Worm (Caenorhabditis elegans) whole organism, early embryonic: ENCODE results near the gene R03D7.15.

ENCODE experiments used
- B0310.2 ChIP-seq: sonication (generic microtip); optimal IDR thresholded peaks from 2 replicates; lab custom pipeline; 2016; ENCODE audit warnings: mild to moderate bottlenecking, missing genetic modification characterization, missing compliant biosample characterization
- F13C5.2 ChIP-seq: sonication (generic microtip); optimal IDR thresholded peaks from 2 replicates; lab custom pipeline; 2017; ENCODE audit warnings: mild to moderate bottlenecking, missing genetic modification characterization, inconsistent platforms, missing compliant biosample characterization
- aly-1 ChIP-seq: sonication (generic microtip); optimal IDR thresholded peaks from 2 replicates; lab custom pipeline; 2016; ENCODE audit warnings: missing genetic modification characterization, missing compliant biosample characterization
- ama-1 ChIP-seq: fragments of 150-350 bp; optimal IDR thresholded peaks from 2 replicates; lab custom pipeline; 2014
- ceh-13 ChIP-seq: fragments of 200-800 bp; sonication (Bioruptor generic); optimal IDR thresholded peaks from 2 replicates; lab custom pipeline; 2018; ENCODE audit warnings: mild to moderate bottlenecking, missing genetic modification characterization, missing compliant biosample characterization
- ceh-36 ChIP-seq: sonication (generic microtip); optimal IDR thresholded peaks from 2 replicates; lab custom pipeline; 2016; ENCODE audit warnings: missing genetic modification characterization, inconsistent platforms, missing compliant biosample characterization
- ets-7 ChIP-seq: sonication (generic microtip); optimal IDR thresholded peaks from 2 replicates; lab custom pipeline; 2016; ENCODE audit warnings: missing genotype, missing genetic modification characterization, missing compliant biosample characterization
- flt-1 ChIP-seq: fragments of 200-800 bp; sonication (Bioruptor generic); IDR thresholded peaks from 2 replicates; pipeline ENCODE4 v1.3.6; 2022; ENCODE audit warnings: missing genetic modification characterization, missing compliant biosample characterization
- hmbx-1 ChIP-seq: sonication (generic microtip); optimal IDR thresholded peaks from 2 replicates; lab custom pipeline; 2016; ENCODE audit warnings: mild to moderate bottlenecking, missing genetic modification characterization, missing compliant biosample characterization
- pes-1 ChIP-seq: fragments of 200-800 bp; sonication (Bioruptor generic); IDR thresholded peaks from 2 replicates; pipeline ENCODE4 v1.3.6; 2022; ENCODE audit warnings: missing genetic modification reagents, missing genetic modification characterization, missing compliant biosample characterization
- tbx-11 ChIP-seq: fragments of 200-800 bp; sonication (Bioruptor generic); IDR thresholded peaks from 2 replicates; pipeline ENCODE4 v1.3.6; 2022; ENCODE audit warnings: missing genetic modification characterization, missing compliant biosample characterization
- tra-4 ChIP-seq: sonication (generic microtip); optimal IDR thresholded peaks from 2 replicates; lab custom pipeline; 2017; ENCODE audit warnings: missing genetic modification characterization, missing compliant biosample characterization

DNA sequence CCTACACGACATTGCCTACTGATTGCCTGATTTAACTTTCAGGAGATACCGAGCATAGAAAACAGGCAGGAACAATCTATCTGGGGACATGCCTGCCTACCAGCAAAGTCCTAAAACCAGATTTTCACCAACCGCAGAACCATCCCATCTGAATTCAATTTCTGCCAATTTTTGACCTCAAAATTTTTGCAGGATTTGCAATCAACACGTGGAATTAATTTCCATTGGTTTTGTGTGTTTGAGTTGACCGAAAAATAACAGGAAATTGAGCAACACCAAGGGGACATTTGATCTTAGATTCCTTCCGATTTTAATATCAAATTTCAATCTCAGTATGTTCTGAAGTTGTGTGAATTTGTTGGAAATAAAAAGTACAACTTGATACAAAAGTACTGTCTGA is 43.0 kb upstream of the R03D7.15 start:
- no peak for TF ChIP-seq ama-1 (lab: Kevin White, UChicago)
- TF ChIP-seq B0310.2 (tag; lab: Kevin White, UChicago), result no peak
- no peak for TF ChIP-seq hmbx-1
- TF ChIP-seq ets-7 (tag; lab: Kevin White, UChicago), result no peak
- no peak for TF ChIP-seq ceh-13 (GFP tag; lab: Kevin White, UChicago)
- TF ChIP-seq aly-1 (tag; lab: Kevin White, UChicago), result no peak
- no peak for TF ChIP-seq F13C5.2 (tag; lab: Kevin White, UChicago)
- no peak for TF ChIP-seq ceh-36
- no peak for TF ChIP-seq tra-4
- TF ChIP-seq flt-1 (GFP tag; lab: Robert Waterston, UW), result no peak
- TF ChIP-seq pes-1 (GFP tag; lab: Robert Waterston, UW), result no peak
- no peak for TF ChIP-seq tbx-11
